Worm (Caenorhabditis elegans) whole organism, L4 larva: ENCODE results near the gene ugt-2.

Experiments used
- T20F7.1 ChIP-seq: fragments of 200-800 bp; sonication (Bioruptor generic); optimal IDR thresholded peaks from 2 replicates; lab custom pipeline; 2018; ENCODE audit warnings: mild to moderate bottlenecking, missing genetic modification characterization, missing compliant biosample characterization
- T26A8.4 ChIP-seq: fragments of 200-800 bp; sonication (Bioruptor generic); IDR thresholded peaks from 2 replicates; pipeline ENCODE4 v1.3.6; 2022; ENCODE audit warnings: missing genetic modification characterization, missing compliant biosample characterization
- Y5F2A.4 ChIP-seq: fragments of 200-800 bp; sonication (Bioruptor generic); optimal IDR thresholded peaks from 2 replicates; lab custom pipeline; 2018; ENCODE audit warnings: mild to moderate bottlenecking, missing genetic modification characterization, missing compliant biosample characterization
- Y75B8A.6 ChIP-seq: fragments of 200-800 bp; sonication (Bioruptor generic); IDR thresholded peaks from 2 replicates; pipeline ENCODE4 v1.3.6; 2022; ENCODE audit warnings: missing genetic modification reagents, missing genetic modification characterization, missing compliant biosample characterization
- ZK546.5 ChIP-seq, 2 experiments: sonication (generic microtip); optimal IDR thresholded peaks; 2 replicates each; lab custom pipeline; 2017; ENCODE audit warnings: missing biosample characterization in 2 of 2, missing genetic modification characterization in 2 of 2
- ceh-20 ChIP-seq: fragments of 200-800 bp; sonication (Bioruptor generic); IDR thresholded peaks from 2 replicates; pipeline ENCODE4 v1.3.6; 2022; ENCODE audit warnings: missing genetic modification reagents, missing genetic modification characterization, missing compliant biosample characterization
- ceh-32 ChIP-seq: sonication (generic microtip); optimal IDR thresholded peaks from 2 replicates; lab custom pipeline; 2016; ENCODE audit warnings: mild to moderate bottlenecking, missing genetic modification characterization, missing compliant biosample characterization; ENCODE audit not compliant: poor library complexity
- cey-2 ChIP-seq: sonication (generic microtip); optimal IDR thresholded peaks from 3 replicates; lab custom pipeline; 2017; ENCODE audit warnings: missing genetic modification characterization, mild to moderate bottlenecking, missing compliant biosample characterization, antibody characterized with exemption, borderline replicate concordance; ENCODE audit not compliant: insufficient read depth
- ctbp-1 ChIP-seq: fragments of 200-800 bp; sonication (Bioruptor generic); IDR thresholded peaks from 2 replicates; pipeline ENCODE4 v1.3.6; 2022; ENCODE audit warnings: missing genetic modification reagents, missing genetic modification characterization, missing compliant biosample characterization
- daf-12 ChIP-seq: fragments of 150-350 bp; optimal IDR thresholded peaks from 2 replicates; lab custom pipeline; 2014; ENCODE audit warnings: missing biosample characterization, missing genetic modification reagents, missing genetic modification characterization
- dmd-6 ChIP-seq: fragments of 200-800 bp; sonication (Bioruptor generic); IDR thresholded peaks from 2 replicates; pipeline ENCODE4 v1.3.6; 2022; ENCODE audit warnings: missing genetic modification reagents, missing genetic modification characterization, missing compliant biosample characterization
- dmd-8 ChIP-seq: fragments of 200-800 bp; sonication (Bioruptor generic); IDR thresholded peaks from 2 replicates; pipeline ENCODE4 v1.3.6; 2022; ENCODE audit warnings: missing genetic modification characterization, missing compliant biosample characterization
- dmd-9 ChIP-seq: fragments of 200-800 bp; sonication (Bioruptor generic); IDR thresholded peaks from 2 replicates; pipeline ENCODE4 v1.3.6; 2022; ENCODE audit warnings: missing genetic modification reagents, missing genetic modification characterization, missing compliant biosample characterization
- duxl-1 ChIP-seq: sonication (generic microtip); optimal IDR thresholded peaks from 2 replicates; lab custom pipeline; 2016; ENCODE audit warnings: mild to moderate bottlenecking, missing genetic modification characterization, moderate library complexity, missing compliant biosample characterization; ENCODE audit not compliant: poor library complexity
- fkh-10 ChIP-seq: fragments of 150-350 bp; optimal IDR thresholded peaks from 2 replicates; lab custom pipeline; 2014; ENCODE audit warnings: missing biosample characterization, missing genetic modification reagents, missing genetic modification characterization
- gei-8 ChIP-seq: fragments of 200-800 bp; sonication (Bioruptor generic); optimal IDR thresholded peaks from 2 replicates; lab custom pipeline; 2018; ENCODE audit warnings: mild to moderate bottlenecking, missing genetic modification characterization, missing compliant biosample characterization
- hif-1 ChIP-seq, 2 experiments: sonication (generic microtip); optimal IDR thresholded peaks; 2 replicates each; lab custom pipeline; 2016 to 2017; ENCODE audit warnings: missing compliant biosample characterization in 2 of 2, missing genetic modification characterization in 2 of 2, missing genetic modification reagents in 2 of 2, missing genotype in 2 of 2, mild to moderate bottlenecking in 1 of 2
- hlh-11 ChIP-seq: fragments of 200-800 bp; sonication (Bioruptor generic); optimal IDR thresholded peaks from 2 replicates; lab custom pipeline; 2018; ENCODE audit warnings: mild to moderate bottlenecking, missing genetic modification characterization, missing compliant biosample characterization
- jun-1 ChIP-seq: fragments of 150-350 bp; optimal IDR thresholded peaks from 2 replicates; lab custom pipeline; 2014; ENCODE audit warnings: missing biosample characterization, missing genetic modification reagents, missing genetic modification characterization
- lin-1 ChIP-seq: fragments of 200-800 bp; sonication (Bioruptor generic); IDR thresholded peaks from 2 replicates; pipeline ENCODE4 v1.3.6; 2022; ENCODE audit warnings: missing genetic modification reagents, missing genetic modification characterization, missing compliant biosample characterization
- lin-13 ChIP-seq: fragments of 150-350 bp; optimal IDR thresholded peaks from 2 replicates; lab custom pipeline; 2014; ENCODE audit warnings: missing biosample characterization, missing genetic modification reagents, missing genetic modification characterization
- lin-15B ChIP-seq: fragments of 150-350 bp; sonication (generic microtip); optimal IDR thresholded peaks from 3 replicates; lab custom pipeline; 2014; ENCODE audit warnings: missing biosample characterization, missing genetic modification characterization
- lin-38 ChIP-seq: fragments of 200-800 bp; sonication (Bioruptor generic); IDR thresholded peaks from 2 replicates; pipeline ENCODE4 v1.3.6; 2022; ENCODE audit warnings: missing genetic modification reagents, missing genetic modification characterization, missing compliant biosample characterization
- madf-5 ChIP-seq, 2 experiments: fragments of 200-800 bp; sonication (Bioruptor generic); IDR thresholded peaks; 2 replicates each; pipeline ENCODE4 v1.3.6; 2022; ENCODE audit warnings: missing compliant biosample characterization in 2 of 2, missing genetic modification characterization in 2 of 2
- mdl-1 ChIP-seq, 2 experiments: fragments of 150-350 bp in 1 of 2; sonication (generic microtip) in 1 of 2; optimal IDR thresholded peaks; 2 replicates each; lab custom pipeline; 2014 to 2017; ENCODE audit warnings: missing biosample characterization in 2 of 2, missing genetic modification characterization in 2 of 2
- mxl-2 ChIP-seq: fragments of 200-800 bp; sonication (Bioruptor generic); conservative IDR thresholded peaks from 2 replicates; pipeline ENCODE4 v1.3.6; 2022; ENCODE audit warnings: missing genetic modification reagents, missing genetic modification characterization, missing compliant biosample characterization
- mxl-3 ChIP-seq: fragments of 200-800 bp; sonication (Bioruptor generic); optimal IDR thresholded peaks from 2 replicates; lab custom pipeline; 2018; ENCODE audit warnings: mild to moderate bottlenecking, missing genetic modification characterization, missing compliant biosample characterization
- nhr-102 ChIP-seq: sonication (generic microtip); optimal IDR thresholded peaks from 2 replicates; lab custom pipeline; 2016; ENCODE audit warnings: mild to moderate bottlenecking, missing genetic modification characterization, moderate library complexity, missing compliant biosample characterization
- nhr-11 ChIP-seq: fragments of 150-350 bp; optimal IDR thresholded peaks from 2 replicates; lab custom pipeline; 2014; ENCODE audit warnings: missing biosample characterization, missing genetic modification characterization
- nhr-111 ChIP-seq: fragments of 200-800 bp; sonication (Bioruptor generic); optimal IDR thresholded peaks from 2 replicates; lab custom pipeline; 2018; ENCODE audit warnings: mild to moderate bottlenecking, missing genetic modification characterization, missing compliant biosample characterization
- nhr-237 ChIP-seq: sonication (generic microtip); optimal IDR thresholded peaks from 2 replicates; lab custom pipeline; 2017; ENCODE audit warnings: missing biosample characterization, missing genetic modification characterization
- nhr-25 ChIP-seq: sonication (generic microtip); optimal IDR thresholded peaks from 2 replicates; lab custom pipeline; 2017; ENCODE audit warnings: missing genetic modification characterization, mild to moderate bottlenecking, missing compliant biosample characterization, antibody characterized with exemption, moderate library complexity, borderline replicate concordance; ENCODE audit not compliant: insufficient read depth
- nhr-28 ChIP-seq: fragments of 150-350 bp; optimal IDR thresholded peaks from 2 replicates; lab custom pipeline; 2014; ENCODE audit warnings: missing biosample characterization, missing genetic modification characterization
- nhr-76 ChIP-seq: fragments of 150-350 bp; optimal IDR thresholded peaks from 2 replicates; lab custom pipeline; 2014; ENCODE audit warnings: missing biosample characterization, missing genetic modification characterization
- pha-4 ChIP-seq, 2 experiments: fragments of 150-350 bp in 1 of 2; fragments of 200-800 bp in 1 of 2; sonication (Bioruptor generic) in 1 of 2; IDR thresholded peaks in 1 of 2; optimal IDR thresholded peaks in 1 of 2; 2 replicates each; pipeline versions ENCODE4 v1.3.6 to Lab custom; 2014 to 2022; ENCODE audit warnings: missing genetic modification characterization in 2 of 2, missing genetic modification reagents in 2 of 2, missing biosample characterization in 1 of 2, missing compliant biosample characterization in 1 of 2
- php-3 ChIP-seq: fragments of 200-800 bp; sonication (Bioruptor generic); IDR thresholded peaks from 2 replicates; pipeline ENCODE4 v1.3.6; 2022; ENCODE audit warnings: missing genetic modification reagents, missing genetic modification characterization, missing compliant biosample characterization
- saeg-2 ChIP-seq: fragments of 200-800 bp; sonication (Bioruptor generic); IDR thresholded peaks from 2 replicates; pipeline ENCODE4 v1.3.6; 2022; ENCODE audit warnings: missing genetic modification reagents, missing genetic modification characterization, missing compliant biosample characterization
- set-16 ChIP-seq: fragments of 200-800 bp; sonication (Bioruptor generic); IDR thresholded peaks from 2 replicates; pipeline ENCODE4 v1.3.6; 2022; ENCODE audit warnings: missing genetic modification reagents, missing genetic modification characterization, missing compliant biosample characterization
- snpc-1.2 ChIP-seq: fragments of 200-800 bp; sonication (Bioruptor generic); IDR thresholded peaks from 2 replicates; pipeline ENCODE4 v1.3.6; 2022; ENCODE audit warnings: missing genetic modification reagents, missing genetic modification characterization, missing compliant biosample characterization
- unc-39 ChIP-seq: sonication (generic microtip); optimal IDR thresholded peaks from 2 replicates; lab custom pipeline; 2017; ENCODE audit warnings: missing biosample characterization, missing genetic modification characterization
- vab-7 ChIP-seq: fragments of 200-800 bp; sonication (Bioruptor generic); IDR thresholded peaks from 2 replicates; pipeline ENCODE4 v1.3.6; 2022; ENCODE audit warnings: missing genetic modification reagents, missing genetic modification characterization, missing compliant biosample characterization
- zfp-3 ChIP-seq: fragments of 200-800 bp; sonication (Bioruptor generic); conservative IDR thresholded peaks from 2 replicates; pipeline ENCODE4 v1.3.6; 2022; ENCODE audit warnings: missing genetic modification reagents, missing genetic modification characterization, missing compliant biosample characterization
- zip-11 ChIP-seq: fragments of 200-800 bp; sonication (Bioruptor generic); IDR thresholded peaks from 2 replicates; pipeline ENCODE4 v1.3.6; 2022; ENCODE audit warnings: missing genetic modification characterization, missing compliant biosample characterization

ugt-2 gene

ce11 chrV:10423968-10424367 is 25.4 kb downstream of the ugt-2 start:
- TF ChIP-seq ctbp-1 (GFP tag; lab: Robert Waterston, UW) (peak; percentile 49), madf-5 (GFP tag; IDR thresholded peaks at IDR 0.05; lab: Robert Waterston, UW) (0 out of 4 replicates have a peak, but pooled peaks of 1 of the 2 experiments have one; percentile 51), ceh-20 (GFP tag; lab: Robert Waterston, UW) (peak; percentile 48; the same call in 1 of the 2 replicates), set-16 (peak; percentile 97)
- TF ChIP-seq, all 104 proteins: peak for 4; not testable (repeated sequence) for 100

ce11 chrV:10425098-10425497 is 26.5 kb downstream of the ugt-2 start, which contains the start of gene col-12:
TSS of gene col-12 (minus strand) at chrV:10425198.
- no peak for TF ChIP-seq dmd-9
- TF ChIP-seq lin-15B (tag; lab: Kevin White, UChicago) = no peak
- TF ChIP-seq, all 104 proteins: peak for 0

DNA sequence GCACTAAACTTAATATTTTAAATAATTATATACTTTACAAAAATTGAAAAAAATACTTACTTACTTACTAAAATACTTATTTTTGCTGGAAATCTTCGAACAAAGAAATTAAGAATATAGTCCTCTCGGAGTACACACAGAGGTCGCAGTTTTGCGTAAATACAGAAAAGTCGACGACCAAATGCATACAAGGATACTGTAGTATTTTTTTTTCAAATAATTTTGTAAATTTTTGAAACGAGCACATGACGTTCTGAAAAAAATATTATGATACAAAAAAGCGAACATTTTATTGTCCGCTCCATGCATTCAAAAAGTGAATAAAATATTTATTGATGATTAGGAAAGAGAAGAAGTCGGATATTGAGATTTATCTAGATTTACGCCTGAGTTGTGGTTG is 27.7 kb downstream of the ugt-2 start, which contains the start of gene apc-10:
TSS of gene apc-10 (minus strand) at position 101 of the 400 bp plus-strand sequence.
- TF ChIP-seq nhr-237 (tag; lab: Kevin White, UChicago) = no peak
- no peak for TF ChIP-seq Y75B8A.6 (GFP tag; lab: Robert Waterston, UW)
- TF ChIP-seq cey-2 (tag; lab: Kevin White, UChicago) = no peak
- TF ChIP-seq snpc-1.2 (GFP tag; lab: Robert Waterston, UW) = no peak
- TF ChIP-seq daf-12 (tag; lab: Kevin White, UChicago) = no peak
- TF ChIP-seq mxl-2 (GFP tag; lab: Robert Waterston, UW) = no peak
- no peak for TF ChIP-seq duxl-1 (tag; lab: Kevin White, UChicago)
- no peak for TF ChIP-seq lin-38 (GFP tag; lab: Robert Waterston, UW)
- no peak for TF ChIP-seq T20F7.1 (GFP tag; lab: Kevin White, UChicago)
- no peak for TF ChIP-seq nhr-76 (tag; lab: Kevin White, UChicago)
- TF ChIP-seq hlh-11 = no peak
- no peak for TF ChIP-seq Y5F2A.4 (GFP tag; lab: Kevin White, UChicago)
- no peak for TF ChIP-seq nhr-11 (tag; lab: Kevin White, UChicago)
- TF ChIP-seq jun-1 (tag; lab: Kevin White, UChicago) = no peak
- no peak for TF ChIP-seq nhr-102
- no peak for TF ChIP-seq nhr-25 (tag; lab: Kevin White, UChicago)
- TF ChIP-seq T26A8.4 (GFP tag; lab: Robert Waterston, UW) = no peak
- TF ChIP-seq nhr-111 = no peak
- TF ChIP-seq, all 104 proteins: peak for 0

DNA sequence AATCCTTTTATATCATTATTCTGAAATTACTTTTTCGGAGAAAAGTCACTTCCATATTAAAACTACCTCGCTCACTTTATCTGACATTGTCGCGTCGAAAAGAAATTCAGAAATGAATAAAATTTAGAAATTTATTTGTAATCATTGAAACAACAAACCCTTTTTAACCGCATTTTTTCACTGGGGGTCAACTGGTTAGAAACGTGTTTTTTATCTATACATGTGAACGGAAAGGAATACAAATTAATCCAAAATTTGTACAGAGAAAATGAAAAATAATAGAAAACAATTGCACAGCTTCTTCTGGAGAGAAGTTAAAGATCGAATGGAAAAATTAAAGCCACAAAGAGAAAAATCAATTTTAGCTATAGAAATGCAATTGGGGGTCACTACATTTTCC is 30.0 kb downstream of the ugt-2 start, which contains the start of gene tag-314:
TSS of gene tag-314 (minus strand) at position 101 of the 400 bp plus-strand sequence.
- TF ChIP-seq zfp-3 (GFP tag; lab: Robert Waterston, UW) (no peak), gei-8 (GFP tag; lab: Kevin White, UChicago) (no peak), mxl-3 (no peak), fkh-10 (GFP tag; lab: Kevin White, UChicago) (no peak), saeg-2 (no peak), nhr-28 (tag; lab: Kevin White, UChicago) (no peak), ZK546.5 (tag; optimal IDR thresholded peaks at IDR 0.05; lab: Kevin White, UChicago) (no peak), unc-39 (tag; lab: Kevin White, UChicago) (no peak)
- TF ChIP-seq, all 104 proteins: peak for 0

DNA sequence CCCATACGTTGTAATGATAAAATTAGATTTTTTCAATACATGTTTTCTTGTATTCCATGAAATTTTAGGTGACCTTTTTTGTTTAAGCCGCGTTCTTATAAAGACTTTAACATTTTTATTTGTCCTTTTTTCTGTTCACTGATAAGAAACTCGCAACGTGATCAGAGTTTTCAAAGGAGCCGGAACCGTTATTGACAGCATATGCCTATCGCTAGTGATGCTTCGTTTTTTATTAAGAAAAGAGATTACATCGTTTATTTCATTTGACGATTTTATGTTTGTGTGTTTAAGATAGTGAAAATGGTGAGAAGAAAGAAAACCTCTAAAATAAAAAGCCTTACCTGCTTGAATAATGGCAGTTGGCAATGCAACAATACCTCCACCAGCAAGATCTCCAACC is 34.0 kb downstream of the ugt-2 start:
- TF ChIP-seq pha-4 (GFP tag; IDR thresholded peaks at IDR 0.05; lab: Robert Waterston, UW) (peak; percentile 34; the same call in 1 of the 2 replicates), pha-4 (tag; optimal IDR thresholded peaks at IDR 0.05; lab: Kevin White, UChicago) (no peak), vab-7 (no peak), lin-1 (GFP tag; lab: Robert Waterston, UW) (peak; percentile 56; the same call in 1 of the 2 replicates), zip-11 (GFP tag; lab: Robert Waterston, UW) (no peak), dmd-8 (GFP tag; lab: Robert Waterston, UW) (no peak), ceh-32 (tag; lab: Kevin White, UChicago) (no peak), lin-13 (GFP tag; lab: Kevin White, UChicago) (no peak), mdl-1 (tag; optimal IDR thresholded peaks at IDR 0.05; lab: Kevin White, UChicago) (peak in 1 of 2 experiments; percentile 64), php-3 (GFP tag; lab: Robert Waterston, UW) (peak; percentile 89), dmd-6 (GFP tag; lab: Robert Waterston, UW) (peak; percentile 89), hif-1 (tag; optimal IDR thresholded peaks at IDR 0.05; lab: Kevin White, UChicago) (no peak), nhr-28 (tag; lab: Kevin White, UChicago) (peak; percentile 87), ceh-20 (GFP tag; lab: Robert Waterston, UW) (0 out of 2 replicates have a peak, but pooled peaks have one; percentile 17)
